Worm (Caenorhabditis elegans) whole organism, early embryonic: Measurements from ENCODE around the gene gur-5.

Experiments used
- B0310.2 ChIP-seq: sonication (generic microtip); optimal IDR thresholded peaks from 2 replicates; lab custom pipeline; 2016; ENCODE audit warnings: mild to moderate bottlenecking, missing genetic modification characterization, missing compliant biosample characterization
- F13C5.2 ChIP-seq: sonication (generic microtip); optimal IDR thresholded peaks from 2 replicates; lab custom pipeline; 2017; ENCODE audit warnings: mild to moderate bottlenecking, missing genetic modification characterization, inconsistent platforms, missing compliant biosample characterization
- aly-1 ChIP-seq: sonication (generic microtip); optimal IDR thresholded peaks from 2 replicates; lab custom pipeline; 2016; ENCODE audit warnings: missing genetic modification characterization, missing compliant biosample characterization
- ama-1 ChIP-seq: fragments of 150-350 bp; optimal IDR thresholded peaks from 2 replicates; lab custom pipeline; 2014
- ceh-13 ChIP-seq: fragments of 200-800 bp; sonication (Bioruptor generic); optimal IDR thresholded peaks from 2 replicates; lab custom pipeline; 2018; ENCODE audit warnings: mild to moderate bottlenecking, missing genetic modification characterization, missing compliant biosample characterization
- ceh-36 ChIP-seq: sonication (generic microtip); optimal IDR thresholded peaks from 2 replicates; lab custom pipeline; 2016; ENCODE audit warnings: missing genetic modification characterization, inconsistent platforms, missing compliant biosample characterization
- ets-7 ChIP-seq: sonication (generic microtip); optimal IDR thresholded peaks from 2 replicates; lab custom pipeline; 2016; ENCODE audit warnings: missing genotype, missing genetic modification characterization, missing compliant biosample characterization
- flt-1 ChIP-seq: fragments of 200-800 bp; sonication (Bioruptor generic); IDR thresholded peaks from 2 replicates; pipeline ENCODE4 v1.3.6; 2022; ENCODE audit warnings: missing genetic modification characterization, missing compliant biosample characterization
- hmbx-1 ChIP-seq: sonication (generic microtip); optimal IDR thresholded peaks from 2 replicates; lab custom pipeline; 2016; ENCODE audit warnings: mild to moderate bottlenecking, missing genetic modification characterization, missing compliant biosample characterization
- hmg-4 ChIP-seq: fragments of 200-800 bp; sonication (Bioruptor generic); optimal IDR thresholded peaks from 2 replicates; lab custom pipeline; 2018; ENCODE audit warnings: mild to moderate bottlenecking, missing genetic modification characterization, missing compliant biosample characterization
- hnd-1 ChIP-seq: sonication (generic microtip); optimal IDR thresholded peaks from 2 replicates; lab custom pipeline; 2016; ENCODE audit warnings: missing genetic modification characterization, missing compliant biosample characterization
- pes-1 ChIP-seq: fragments of 200-800 bp; sonication (Bioruptor generic); IDR thresholded peaks from 2 replicates; pipeline ENCODE4 v1.3.6; 2022; ENCODE audit warnings: missing genetic modification reagents, missing genetic modification characterization, missing compliant biosample characterization
- scrt-1 ChIP-seq: fragments of 200-800 bp; sonication (Bioruptor generic); IDR thresholded peaks from 2 replicates; pipeline ENCODE4 v1.3.6; 2022; ENCODE audit warnings: missing genetic modification characterization, missing compliant biosample characterization
- sea-1 ChIP-seq: fragments of 200-800 bp; sonication (Bioruptor generic); conservative IDR thresholded peaks from 2 replicates; pipeline ENCODE4 v1.3.6; 2022; ENCODE audit warnings: missing genetic modification characterization, missing compliant biosample characterization
- tbx-11 ChIP-seq: fragments of 200-800 bp; sonication (Bioruptor generic); IDR thresholded peaks from 2 replicates; pipeline ENCODE4 v1.3.6; 2022; ENCODE audit warnings: missing genetic modification characterization, missing compliant biosample characterization
- tbx-37 ChIP-seq: fragments of 200-800 bp; sonication (Bioruptor generic); conservative IDR thresholded peaks from 2 replicates; pipeline ENCODE4 v1.3.6; 2022; ENCODE audit warnings: missing genetic modification reagents, missing genetic modification characterization, missing compliant biosample characterization
- tra-4 ChIP-seq: sonication (generic microtip); optimal IDR thresholded peaks from 2 replicates; lab custom pipeline; 2017; ENCODE audit warnings: missing genetic modification characterization, missing compliant biosample characterization

The gur-5 gene

ce11 chrII:5264650-5265049 is 20.5 kb upstream of the gur-5 start:
- TF ChIP-seq tbx-37 (GFP tag; lab: Robert Waterston, UW) (no peak), hmg-4 (GFP tag; lab: Kevin White, UChicago) (no peak), B0310.2 (tag; lab: Kevin White, UChicago) (no peak), sea-1 (GFP tag; lab: Robert Waterston, UW) (no peak), tra-4 (tag; lab: Kevin White, UChicago) (no peak), F13C5.2 (tag; lab: Kevin White, UChicago) (no peak), ama-1 (no peak), hnd-1 (no peak), ets-7 (tag; lab: Kevin White, UChicago) (no peak), ceh-13 (GFP tag; lab: Kevin White, UChicago) (no peak), scrt-1 (GFP tag; lab: Robert Waterston, UW) (no peak), tbx-11 (GFP tag; lab: Robert Waterston, UW) (no peak), ceh-36 (no peak), pes-1 (GFP tag; lab: Robert Waterston, UW) (no peak)

- no peak for TF ChIP-seq ceh-36
- TF ChIP-seq scrt-1 (GFP tag; lab: Robert Waterston, UW), result no peak
- TF ChIP-seq hmg-4 (GFP tag; lab: Kevin White, UChicago), result no peak
- no peak for TF ChIP-seq tra-4 (tag; lab: Kevin White, UChicago)
- no peak for TF ChIP-seq aly-1 (tag; lab: Kevin White, UChicago)
- no peak for TF ChIP-seq pes-1 (GFP tag; lab: Robert Waterston, UW)
- TF ChIP-seq sea-1 (GFP tag; lab: Robert Waterston, UW), result no peak
- TF ChIP-seq tbx-37 (GFP tag; lab: Robert Waterston, UW), result no peak
- TF ChIP-seq tbx-11 (GFP tag; lab: Robert Waterston, UW), result no peak
- TF ChIP-seq ama-1, result no peak
- no peak for TF ChIP-seq hmbx-1
- TF ChIP-seq ceh-13 (GFP tag; lab: Kevin White, UChicago), result no peak
- TF ChIP-seq F13C5.2 (tag; lab: Kevin White, UChicago), result no peak
- TF ChIP-seq flt-1, result no peak
- no peak for TF ChIP-seq hnd-1
- no peak for TF ChIP-seq B0310.2 (tag; lab: Kevin White, UChicago)
- TF ChIP-seq ets-7 (tag; lab: Kevin White, UChicago), result no peak
Measured at ce11 chrII:5268977-5269376, 16.2 kb upstream of the gur-5 start.

ce11 chrII:5271729-5272322 is 13.3 kb upstream of the gur-5 start, which contains the start of gene drn-1:
TSS of gene drn-1 (minus strand) at chrII:5271845.
- TF ChIP-seq tra-4 (tag; lab: Kevin White, UChicago), result no peak
- TF ChIP-seq hmbx-1, result no peak
- no peak for TF ChIP-seq aly-1 (tag; lab: Kevin White, UChicago)
- TF ChIP-seq flt-1, result no peak
- no peak for TF ChIP-seq sea-1 (GFP tag; lab: Robert Waterston, UW)
- no peak for TF ChIP-seq pes-1 (GFP tag; lab: Robert Waterston, UW)
- TF ChIP-seq scrt-1 (GFP tag; lab: Robert Waterston, UW), result no peak
- no peak for TF ChIP-seq hnd-1
- no peak for TF ChIP-seq B0310.2 (tag; lab: Kevin White, UChicago)
- no peak for TF ChIP-seq ceh-13 (GFP tag; lab: Kevin White, UChicago)
- no peak for TF ChIP-seq tbx-37 (GFP tag; lab: Robert Waterston, UW)

ce11 chrII:5276736-5277135 is 8.4 kb upstream of the gur-5 start:
- TF ChIP-seq tbx-11 (GFP tag; lab: Robert Waterston, UW) (no peak), hmg-4 (GFP tag; lab: Kevin White, UChicago) (no peak), sea-1 (GFP tag; lab: Robert Waterston, UW) (no peak), ceh-13 (GFP tag; lab: Kevin White, UChicago) (no peak), hnd-1 (no peak), ama-1 (no peak), B0310.2 (tag; lab: Kevin White, UChicago) (no peak), flt-1 (no peak), hmbx-1 (no peak), aly-1 (tag; lab: Kevin White, UChicago) (no peak), ceh-36 (no peak), pes-1 (GFP tag; lab: Robert Waterston, UW) (no peak)

- no peak for TF ChIP-seq hmg-4 (GFP tag; lab: Kevin White, UChicago)
- TF ChIP-seq B0310.2 (tag; lab: Kevin White, UChicago), result no peak
- TF ChIP-seq pes-1 (GFP tag; lab: Robert Waterston, UW), result no peak
- no peak for TF ChIP-seq F13C5.2 (tag; lab: Kevin White, UChicago)
- no peak for TF ChIP-seq tbx-37 (GFP tag; lab: Robert Waterston, UW)
Measured at ce11 chrII:5277780-5278179, 7.3 kb upstream of the gur-5 start.

- no peak for TF ChIP-seq ceh-13 (GFP tag; lab: Kevin White, UChicago)
- TF ChIP-seq sea-1 (GFP tag; lab: Robert Waterston, UW), result no peak
- TF ChIP-seq tra-4 (tag; lab: Kevin White, UChicago), result no peak
- no peak for TF ChIP-seq ama-1
- TF ChIP-seq tbx-37 (GFP tag; lab: Robert Waterston, UW), result no peak
- TF ChIP-seq hnd-1, result no peak
- no peak for TF ChIP-seq hmg-4 (GFP tag; lab: Kevin White, UChicago)
- TF ChIP-seq aly-1 (tag; lab: Kevin White, UChicago), result no peak
- TF ChIP-seq tbx-11 (GFP tag; lab: Robert Waterston, UW), result no peak
- TF ChIP-seq ceh-36, result no peak
- no peak for TF ChIP-seq B0310.2 (tag; lab: Kevin White, UChicago)
- TF ChIP-seq F13C5.2 (tag; lab: Kevin White, UChicago), result no peak
Measured at ce11 chrII:5281137-5281536, 4.0 kb upstream of the gur-5 start.

ce11 chrII:5282192-5282591 is 2.9 kb upstream of the gur-5 start, which contains the start of gene pmt-1:
TSS of gene pmt-1 (minus strand) at chrII:5282523.
- TF ChIP-seq F13C5.2 (tag; lab: Kevin White, UChicago) (no peak), ceh-13 (GFP tag; lab: Kevin White, UChicago) (no peak), pes-1 (GFP tag; lab: Robert Waterston, UW) (no peak), tbx-11 (GFP tag; lab: Robert Waterston, UW) (no peak)
